Fruit fly (Drosophila melanogaster): Measurements from ENCODE around the gene CG13474.

Gene CG13474

dm6 chr3L:14678097-14678679 is 18.7 kb downstream of the CG13474 start, which contains the start of gene CG4914:
TSS of gene CG4914 (minus strand) at chr3L:14678147.
- no peak for TF ChIP-seq CG7928 (GFP tag; optimal IDR thresholded peaks at IDR 0.05)
- peak; percentile 80 for TF ChIP-seq trem (tag; optimal IDR thresholded peaks at IDR 0.05)
- TF ChIP-seq CG4424 (GFP tag; optimal IDR thresholded peaks at IDR 0.05) = peak; percentile 76
- 0 out of 2 replicates have a peak, but pooled peaks have one; percentile 27 for TF ChIP-seq CG4360 (GFP tag; IDR thresholded peaks at IDR 0.05)
- peak; percentile 50 for TF ChIP-seq CG10431 (GFP tag; optimal IDR thresholded peaks at IDR 0.05)
- peak in 1 of 3 experiments; percentile 61 for TF ChIP-seq Stat92E (GFP tag; optimal IDR thresholded peaks at IDR 0.05)
- TF ChIP-seq CG12659 (GFP tag; optimal IDR thresholded peaks at IDR 0.05) = peak; percentile 67
- no peak for TF ChIP-seq Dp (GFP tag; optimal IDR thresholded peaks at IDR 0.05)
- TF ChIP-seq ase (GFP tag; IDR thresholded peaks at IDR 0.05) = no peak; the same call in 2 of the 3 replicates
- TF ChIP-seq zfh1 (GFP tag; IDR thresholded peaks at IDR 0.05) = peak; percentile 79
- TF ChIP-seq D (optimal IDR thresholded peaks at IDR 0.05) = no peak
- TF ChIP-seq D (GFP tag; optimal IDR thresholded peaks at IDR 0.05) = peak; percentile 83
- TF ChIP-seq emc (GFP tag; optimal IDR thresholded peaks at IDR 0.05) = no peak
- peak; percentile 49 for TF ChIP-seq nau (GFP tag; optimal IDR thresholded peaks at IDR 0.05)
- TF ChIP-seq CG34224 (GFP tag; IDR thresholded peaks at IDR 0.05; ENCODE audit: partially characterized antibody) = no peak
- TF ChIP-seq ken (GFP tag; IDR thresholded peaks at IDR 0.05) = no peak
- peak; percentile 83 for TF ChIP-seq CG13424 (tag; optimal IDR thresholded peaks at IDR 0.05)
- TF ChIP-seq CG18599 (GFP tag; optimal IDR thresholded peaks at IDR 0.05) = peak; percentile 54
- no peak for TF ChIP-seq mirr (GFP tag; optimal IDR thresholded peaks at IDR 0.05)
- TF ChIP-seq CG18476 (GFP tag; optimal IDR thresholded peaks at IDR 0.05) = peak; percentile 60
- no peak for TF ChIP-seq Ets65A (GFP tag)
- peak; percentile 88 for TF ChIP-seq CG8388 (GFP tag; optimal IDR thresholded peaks at IDR 0.05)
- peak; percentile 35; the same call in 1 of the 2 replicates for TF ChIP-seq Atf6 (GFP tag; IDR thresholded peaks at IDR 0.05)
- TF ChIP-seq CG5953 (GFP tag; IDR thresholded peaks at IDR 0.05) = peak; percentile 19; the same call in 1 of the 2 replicates
- TF ChIP-seq CG15514 (GFP tag; optimal IDR thresholded peaks at IDR 0.05) = no peak
- TF ChIP-seq Doc2 (GFP tag; IDR thresholded peaks at IDR 0.05) = no peak
- TF ChIP-seq NfI (GFP tag; optimal IDR thresholded peaks at IDR 0.05) = peak; percentile 55
- TF ChIP-seq vfl (GFP tag; optimal IDR thresholded peaks at IDR 0.05) = no peak
- no peak; the same call in 2 of the 3 replicates for TF ChIP-seq CG14050 (GFP tag; IDR thresholded peaks at IDR 0.05)
- TF ChIP-seq Mrtf (GFP tag; IDR thresholded peaks at IDR 0.05) = no peak
- peak; percentile 90 for TF ChIP-seq CG15601 (tag; optimal IDR thresholded peaks at IDR 0.05)
- peak; percentile 60 for TF ChIP-seq Fer1 (GFP tag; optimal IDR thresholded peaks at IDR 0.05)
- no peak for TF ChIP-seq BEAF-32 (GFP tag; optimal IDR thresholded peaks at IDR 0.05)
- TF ChIP-seq CG7357 (GFP tag; IDR thresholded peaks at IDR 0.05) = peak; percentile 44; the same call in 2 of the 3 replicates
- peak; percentile 62 for TF ChIP-seq CG11723 (GFP tag; optimal IDR thresholded peaks at IDR 0.05)
- TF ChIP-seq pfk (GFP tag; optimal IDR thresholded peaks at IDR 0.05) = no peak
- no peak for TF ChIP-seq hth (optimal IDR thresholded peaks at IDR 0.05)
- peak; percentile 44 for TF ChIP-seq CG3065 (GFP tag; optimal IDR thresholded peaks at IDR 0.05)
- peak; percentile 31 for TF ChIP-seq jing (GFP tag; optimal IDR thresholded peaks at IDR 0.05)
- TF ChIP-seq CG3281 (GFP tag; optimal IDR thresholded peaks at IDR 0.05) = peak; percentile 61
- TF ChIP-seq Bteb2 (GFP tag; optimal IDR thresholded peaks at IDR 0.05) = peak; percentile 42
- TF ChIP-seq zen2 (GFP tag; IDR thresholded peaks at IDR 0.05; ENCODE audit: partially characterized antibody) = no peak
- no peak for TF ChIP-seq Dip3 (GFP tag; optimal IDR thresholded peaks at IDR 0.05)
- peak; percentile 88 for TF ChIP-seq Blimp-1 (GFP tag; optimal IDR thresholded peaks at IDR 0.05)
- TF ChIP-seq tgo (GFP tag; IDR thresholded peaks at IDR 0.05) = no peak; the same call in 1 of the 3 replicates
- peak; percentile 31 for TF ChIP-seq CG5180 (GFP tag; optimal IDR thresholded peaks at IDR 0.05)
- no peak for TF ChIP-seq ftz-f1 (GFP tag; optimal IDR thresholded peaks at IDR 0.05)
- TF ChIP-seq CG8924 (tag; optimal IDR thresholded peaks at IDR 0.05) = peak; percentile 80
- peak; percentile 46; the same call in 1 of the 3 replicates for TF ChIP-seq CG11560 (tag; IDR thresholded peaks at IDR 0.05)

All from whole organism, embryonic.